Worm (Caenorhabditis elegans): ENCODE data around the gene ttr-48.

- no peak for TF ChIP-seq lin-35 (GFP tag; optimal IDR thresholded peaks at IDR 0.05)
- TF ChIP-seq dox-1 (GFP tag; IDR thresholded peaks at IDR 0.05): no peak
Measured at ce11 chrX:3819697-3820096, 22.6 kb downstream of the ttr-48 start.
